Fruit fly (Drosophila melanogaster) whole organism, embryonic: ENCODE data around the gene mxc.

Experiments used
- Adf1 ChIP-seq: fragments of 200-800 bp; sonication (Bioruptor generic); IDR thresholded peaks from 2 replicates; pipeline ENCODE4 v1.3.6; 2022; ENCODE audit warnings: missing biosample characterization, missing genetic modification characterization
- Aef1 ChIP-seq: fragments of 200-800 bp; sonication (Bioruptor generic); IDR thresholded peaks from 3 replicates; pipeline ENCODE4 v1.3.6; 2022; ENCODE audit warnings: missing biosample characterization, missing genetic modification characterization
- Antp ChIP-seq: fragments of 200-800 bp; sonication (Bioruptor generic); optimal IDR thresholded peaks from 3 replicates; lab custom pipeline; 2016; ENCODE audit warnings: missing biosample characterization, missing genetic modification characterization
- CG10267 ChIP-seq: fragments of 200-800 bp; sonication (Bioruptor generic); optimal IDR thresholded peaks from 2 replicates; lab custom pipeline; 2018; ENCODE audit warnings: missing biosample characterization, mild to moderate bottlenecking, missing genetic modification characterization, moderate library complexity
- CG11093 ChIP-seq: fragments of 200-800 bp; sonication (Bioruptor generic); IDR thresholded peaks from 3 replicates; pipeline ENCODE4 v1.3.6; 2022; ENCODE audit warnings: missing biosample characterization, missing genetic modification characterization
- CG11560 ChIP-seq: fragments of 200-800 bp; sonication (Bioruptor generic); IDR thresholded peaks from 3 replicates; pipeline ENCODE4 v1.3.6; 2022; ENCODE audit warnings: missing biosample characterization, missing genetic modification characterization
- CG12071 ChIP-seq: fragments of 200-800 bp; sonication (Bioruptor generic); optimal IDR thresholded peaks from 3 replicates; lab custom pipeline; 2018; ENCODE audit warnings: missing biosample characterization, mild to moderate bottlenecking, missing genetic modification characterization
- CG12659 ChIP-seq: fragments of 200-800 bp; sonication (Bioruptor generic); optimal IDR thresholded peaks from 3 replicates; lab custom pipeline; 2017; ENCODE audit warnings: mild to moderate bottlenecking, missing biosample characterization, missing genetic modification reagents, missing genetic modification characterization
- CG13296 ChIP-seq: fragments of 200-800 bp; sonication (Bioruptor generic); optimal IDR thresholded peaks from 3 replicates; lab custom pipeline; 2018; ENCODE audit warnings: missing biosample characterization, mild to moderate bottlenecking, missing genetic modification characterization
- CG14710 ChIP-seq: fragments of 200-800 bp; sonication (Bioruptor generic); optimal IDR thresholded peaks from 3 replicates; lab custom pipeline; 2019; ENCODE audit warnings: missing biosample characterization, mild to moderate bottlenecking, missing genetic modification characterization, moderate library complexity
- CG1603 ChIP-seq: fragments of 200-800 bp; sonication (Bioruptor generic); optimal IDR thresholded peaks from 2 replicates; lab custom pipeline; 2019; ENCODE audit warnings: missing biosample characterization, mild to moderate bottlenecking, missing genetic modification characterization, moderate library complexity
- CG2889 ChIP-seq: fragments of 200-800 bp; sonication (Bioruptor generic); IDR thresholded peaks from 3 replicates; pipeline ENCODE4 v1.3.6; 2022; ENCODE audit warnings: missing biosample characterization, missing genetic modification characterization
- CG31365 ChIP-seq: fragments of 200-800 bp; sonication (Bioruptor generic); optimal IDR thresholded peaks from 2 replicates; lab custom pipeline; 2018; ENCODE audit warnings: missing biosample characterization, mild to moderate bottlenecking, missing genetic modification characterization
- CG34422 ChIP-seq: fragments of 200-800 bp; sonication (Bioruptor generic); IDR thresholded peaks from 3 replicates; pipeline ENCODE4 v1.3.6; 2022; ENCODE audit warnings: missing biosample characterization, missing genetic modification characterization
- CG4360 ChIP-seq: fragments of 200-800 bp; sonication (Bioruptor generic); IDR thresholded peaks from 2 replicates; pipeline ENCODE4 v1.3.6; 2022; ENCODE audit warnings: missing biosample characterization, missing genetic modification characterization
- CG7987 ChIP-seq: fragments of 200-800 bp; sonication (Bioruptor generic); optimal IDR thresholded peaks from 2 replicates; lab custom pipeline; 2018; ENCODE audit warnings: missing biosample characterization, mild to moderate bottlenecking, missing genetic modification characterization, moderate library complexity
- CG8089 ChIP-seq: fragments of 200-800 bp; sonication (Bioruptor generic); optimal IDR thresholded peaks from 3 replicates; lab custom pipeline; 2016; ENCODE audit warnings: missing biosample characterization, missing genetic modification characterization
- CoRest ChIP-seq: fragments of 200-800 bp; sonication (Bioruptor generic); optimal IDR thresholded peaks from 3 replicates; lab custom pipeline; 2018; ENCODE audit warnings: missing biosample characterization, mild to moderate bottlenecking, missing genetic modification characterization, moderate library complexity
- ERR ChIP-seq: fragments of 200-800 bp; sonication (Bioruptor generic); optimal IDR thresholded peaks from 2 replicates; lab custom pipeline; 2016; ENCODE audit warnings: missing biosample characterization, missing genetic modification characterization
- Ets97D ChIP-seq: fragments of 200-800 bp; sonication (Bioruptor generic); optimal IDR thresholded peaks from 3 replicates; lab custom pipeline; 2016; ENCODE audit warnings: missing biosample characterization, missing genetic modification characterization
- HLH3B ChIP-seq: fragments of 200-800 bp; sonication (Bioruptor generic); IDR thresholded peaks from 2 replicates; pipeline ENCODE4 v1.3.6; 2022; ENCODE audit warnings: missing biosample characterization, missing genetic modification characterization
- Hmx ChIP-seq: fragments of 200-800 bp; sonication (Bioruptor generic); optimal IDR thresholded peaks from 2 replicates; lab custom pipeline; 2016; ENCODE audit warnings: missing biosample characterization, missing genetic modification characterization
- Lhr ChIP-seq: fragments of 200-800 bp; sonication (Bioruptor generic); optimal IDR thresholded peaks from 3 replicates; lab custom pipeline; 2017; ENCODE audit warnings: mild to moderate bottlenecking, missing biosample characterization, missing genetic modification reagents, missing genetic modification characterization
- MBD-R2 ChIP-seq: fragments of 200-800 bp; sonication (Bioruptor generic); IDR thresholded peaks from 2 replicates; pipeline ENCODE4 v1.3.6; 2022; ENCODE audit warnings: missing biosample characterization, missing genetic modification characterization
- Med ChIP-seq: fragments of 200-800 bp; sonication (Bioruptor generic); peaks from one replicate; lab custom pipeline; 2016; ENCODE audit warnings: missing biosample characterization, missing genetic modification characterization, mild to moderate bottlenecking, inconsistent platforms, moderate library complexity
- Nf-YC ChIP-seq: fragments of 200-800 bp; optimal IDR thresholded peaks from 3 replicates; lab custom pipeline; 2019; ENCODE audit warnings: missing biosample characterization, mild to moderate bottlenecking, missing genetic modification characterization, moderate library complexity
- NfI ChIP-seq: fragments of 200-800 bp; sonication (Bioruptor generic); optimal IDR thresholded peaks from 3 replicates; lab custom pipeline; 2018; ENCODE audit warnings: missing biosample characterization, mild to moderate bottlenecking, missing genetic modification characterization, moderate library complexity
- Pdp1 ChIP-seq, 2 experiments: fragments of 200-800 bp; sonication (Bioruptor generic); optimal IDR thresholded peaks; 3 replicates each; lab custom pipeline; 2016; ENCODE audit warnings: missing biosample characterization in 2 of 2, missing genetic modification characterization in 2 of 2, mild to moderate bottlenecking in 1 of 2, moderate library complexity in 1 of 2
- Sin3A ChIP-seq: fragments of >200 bp; optimal IDR thresholded peaks from 2 replicates; lab custom pipeline; 2018
- Sry-δ ChIP-seq: fragments of 200-800 bp; sonication (Bioruptor generic); optimal IDR thresholded peaks from 2 replicates; lab custom pipeline; 2016; ENCODE audit warnings: missing biosample characterization, missing genetic modification characterization
- TFAM ChIP-seq: fragments of 200-800 bp; sonication (Bioruptor generic); optimal IDR thresholded peaks from 2 replicates; lab custom pipeline; 2017; ENCODE audit warnings: missing biosample characterization, missing genetic modification characterization, inconsistent platforms
- Tbp ChIP-seq: fragments of >200 bp; optimal IDR thresholded peaks from 2 replicates; lab custom pipeline; 2018; ENCODE audit warnings: missing biosample characterization, missing genetic modification characterization
- ato ChIP-seq: fragments of 200-800 bp; sonication (Bioruptor generic); IDR thresholded peaks from 2 replicates; pipeline ENCODE4 v1.3.6; 2022; ENCODE audit warnings: missing biosample characterization, missing genetic modification characterization; ENCODE audit not compliant: partially characterized antibody
- eyg ChIP-seq: fragments of 200-800 bp; sonication (Bioruptor generic); optimal IDR thresholded peaks from 3 replicates; lab custom pipeline; 2016; ENCODE audit warnings: missing biosample characterization, missing genetic modification characterization
- hkb ChIP-seq, 2 experiments: fragments of 200-800 bp in 1 of 2; fragments of >200 bp in 1 of 2; sonication (Bioruptor generic) in 1 of 2; IDR thresholded peaks in 1 of 2; optimal IDR thresholded peaks in 1 of 2; 2 replicates each; pipeline versions ENCODE4 v1.3.6 to Lab custom; 2017 to 2022; ENCODE audit warnings: missing biosample characterization in 1 of 2, missing genetic modification characterization in 1 of 2
- hth ChIP-seq: fragments of >200 bp; optimal IDR thresholded peaks from 2 replicates; lab custom pipeline; 2017; ENCODE audit warnings: inconsistent platforms
- knrl ChIP-seq: fragments of 200-800 bp; sonication (Bioruptor generic); IDR thresholded peaks from 3 replicates; pipeline ENCODE4 v1.3.6; 2022; ENCODE audit warnings: missing biosample characterization, missing genetic modification characterization; ENCODE audit not compliant: partially characterized antibody
- nmo ChIP-seq: fragments of 200-800 bp; sonication (Bioruptor generic); optimal IDR thresholded peaks from 2 replicates; lab custom pipeline; 2018; ENCODE audit warnings: missing biosample characterization, mild to moderate bottlenecking, missing genetic modification characterization, moderate library complexity
- phol ChIP-seq: fragments of 200-800 bp; sonication (Bioruptor generic); optimal IDR thresholded peaks from 3 replicates; lab custom pipeline; 2018; ENCODE audit warnings: missing biosample characterization, mild to moderate bottlenecking, missing genetic modification characterization, moderate library complexity
- pum ChIP-seq: fragments of 200-800 bp; sonication (Bioruptor generic); optimal IDR thresholded peaks from 2 replicates; lab custom pipeline; 2016; ENCODE audit warnings: missing biosample characterization, missing genetic modification characterization
- pzg ChIP-seq: fragments of 200-800 bp; sonication (Bioruptor generic); optimal IDR thresholded peaks from 3 replicates; lab custom pipeline; 2018; ENCODE audit warnings: missing biosample characterization, mild to moderate bottlenecking, missing genetic modification characterization, moderate library complexity
- rib ChIP-seq: fragments of 200-800 bp; sonication (Bioruptor generic); IDR thresholded peaks from 2 replicates; pipeline ENCODE4 v1.3.6; 2022; ENCODE audit warnings: missing biosample characterization, missing genetic modification characterization
- row ChIP-seq: fragments of 200-800 bp; sonication (Bioruptor generic); IDR thresholded peaks from 3 replicates; pipeline ENCODE4 v1.3.6; 2022; ENCODE audit warnings: missing biosample characterization, missing genetic modification characterization
- sd ChIP-seq: fragments of 200-800 bp; sonication (Bioruptor generic); optimal IDR thresholded peaks from 3 replicates; lab custom pipeline; 2018; ENCODE audit warnings: missing biosample characterization, mild to moderate bottlenecking, missing genetic modification characterization, moderate library complexity
- sqz ChIP-seq: fragments of 200-800 bp; sonication (Bioruptor generic); optimal IDR thresholded peaks from 3 replicates; lab custom pipeline; 2018; ENCODE audit warnings: missing biosample characterization, mild to moderate bottlenecking, missing genetic modification characterization
- stwl ChIP-seq: fragments of 200-800 bp; sonication (Bioruptor generic); optimal IDR thresholded peaks from 3 replicates; lab custom pipeline; 2018; ENCODE audit warnings: missing biosample characterization, mild to moderate bottlenecking, missing genetic modification characterization, moderate library complexity
- trem ChIP-seq: fragments of 200-800 bp; optimal IDR thresholded peaks from 3 replicates; lab custom pipeline; 2019; ENCODE audit warnings: missing biosample characterization, mild to moderate bottlenecking, missing genetic modification characterization, moderate library complexity
- vnd ChIP-seq: fragments of 200-800 bp; sonication (Bioruptor generic); IDR thresholded peaks from 3 replicates; pipeline ENCODE4 v1.3.6; 2022; ENCODE audit warnings: missing biosample characterization, missing genetic modification characterization; ENCODE audit not compliant: partially characterized antibody

The mxc gene

dm6 chrX:9248040-9248439, 4.8 kb upstream of the mxc start (continued):
- TF ChIP-seq CG31365 (tag; lab: Kevin White, UChicago) (no peak), HLH3B (GFP tag; lab: Robert Waterston, UW) (no peak), CG13296 (GFP tag; lab: Kevin White, UChicago) (no peak), Hmx (GFP tag; lab: Kevin White, UChicago) (no peak), CG8089 (GFP tag; lab: Kevin White, UChicago) (no peak), CG11560 (tag; lab: Robert Waterston, UW) (no peak), TFAM (GFP tag; lab: Kevin White, UChicago) (no peak), CG2889 (GFP tag; lab: Robert Waterston, UW) (no peak), vnd (GFP tag; lab: Robert Waterston, UW) (no peak), Sin3A (no peak), Med (GFP tag; lab: Kevin White, UChicago) (peak; percentile 54), ERR (GFP tag; lab: Kevin White, UChicago) (no peak), pum (GFP tag; lab: Kevin White, UChicago) (no peak)

DNA sequence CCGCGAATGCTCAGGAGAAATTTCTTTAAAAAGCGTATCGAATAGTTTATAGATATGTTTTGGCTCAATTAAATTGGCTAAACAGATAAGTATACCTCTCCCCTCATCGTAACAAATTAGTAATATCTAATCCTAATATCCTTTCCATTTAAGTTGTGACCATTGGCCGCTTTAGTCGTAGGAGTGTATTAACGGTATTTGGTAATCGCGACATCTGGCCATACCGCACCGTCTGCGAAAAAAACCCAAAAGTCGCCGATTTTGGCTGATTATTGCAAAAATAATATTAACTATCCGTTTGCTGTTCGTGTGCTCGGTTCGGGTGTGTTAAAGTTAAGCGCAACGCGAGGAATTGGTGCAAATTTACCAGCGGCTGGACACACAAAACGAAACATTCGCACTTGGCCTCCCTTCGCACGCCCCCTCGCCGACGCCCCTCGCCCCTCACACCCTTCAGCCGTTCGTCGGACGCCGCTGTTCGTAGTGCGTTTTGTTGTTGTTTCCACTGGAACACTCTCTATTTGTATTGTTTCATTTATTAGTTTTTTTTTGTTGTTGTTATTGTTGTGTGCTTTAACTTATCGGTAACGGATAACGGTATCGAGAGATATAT, 4.0 kb upstream of the mxc start, which contains the start of the genes amx and Dsor1:
TSS of gene amx (minus strand) at position 166 of the 613 bp plus-strand sequence.
TSS of gene Dsor1 (plus strand) at position 172 of the 613 bp plus-strand sequence.
- TF ChIP-seq Sry-δ (GFP tag; lab: Kevin White, UChicago) (peak; percentile 26), sqz (peak; percentile 30), rib (0 out of 2 replicates have a peak, but pooled peaks have one; percentile 41), trem (peak; percentile 50), CG4360 (peak; percentile 34; the same call in 1 of the 2 replicates), Adf1 (peak; percentile 23; the same call in 1 of the 2 replicates), CG1603 (tag; lab: Kevin White, UChicago) (peak; percentile 53), CG12659 (GFP tag; lab: Kevin White, UChicago) (peak; percentile 33), nmo (GFP tag; lab: Kevin White, UChicago) (peak; percentile 20), CG34422 (peak; percentile 71; the same call in 2 of the 3 replicates), Ets97D (GFP tag; lab: Kevin White, UChicago) (peak; percentile 26), CG7987 (GFP tag; lab: Kevin White, UChicago) (no peak), Antp (GFP tag; lab: Kevin White, UChicago) (no peak), ato (GFP tag; lab: Robert Waterston, UW) (no peak), pzg (peak; percentile 47), CoRest (tag; lab: Kevin White, UChicago) (peak; percentile 53), hth (lab: Kevin White, UChicago) (no peak), Aef1 (0 out of 3 replicates have a peak, but pooled peaks have one; percentile 30), CG14710 (peak; percentile 30), Tbp (GFP tag; lab: Kevin White, UChicago) (peak; percentile 23), knrl (GFP tag; lab: Robert Waterston, UW) (0 out of 3 replicates have a peak, but pooled peaks have one; percentile 10), NfI (no peak), CG12071 (GFP tag; lab: Kevin White, UChicago) (no peak), Lhr (peak; percentile 24), sd (tag; lab: Kevin White, UChicago) (peak; percentile 21), row (peak; percentile 72), CG11093 (GFP tag; lab: Robert Waterston, UW) (no peak), stwl (tag; lab: Kevin White, UChicago) (peak; percentile 18), hkb (optimal IDR thresholded peaks at IDR 0.05; lab: Kevin White, UChicago) (peak; percentile 60), hkb (GFP tag; IDR thresholded peaks at IDR 0.05; lab: Robert Waterston, UW) (no peak), Pdp1 (GFP tag; optimal IDR thresholded peaks at IDR 0.05; lab: Kevin White, UChicago) (peak in 1 of 2 experiments; percentile 3), CG10267 (tag; lab: Kevin White, UChicago) (peak; percentile 12), eyg (GFP tag; lab: Kevin White, UChicago) (no peak), MBD-R2 (GFP tag; lab: Robert Waterston, UW) (peak; percentile 57; the same call in 1 of the 2 replicates), phol (tag; lab: Kevin White, UChicago) (peak; percentile 32), Nf-YC (peak; percentile 14)
